Worm (Caenorhabditis elegans) whole organism, mixed stage, embryonic: ENCODE data around the gene srx-112.
A peak's percentile ranks its signal among the peaks of the same experiment; 100 is the strongest.

ENCODE experiments used
- M03D4.4 ChIP-seq: sonication (generic microtip); optimal IDR thresholded peaks from 2 replicates; lab custom pipeline; 2017; ENCODE audit warnings: mild to moderate bottlenecking, missing genetic modification characterization, missing compliant biosample characterization
- bed-3 ChIP-seq: fragments of 200-800 bp; sonication (Bioruptor generic); optimal IDR thresholded peaks from 3 replicates; lab custom pipeline; 2018; ENCODE audit warnings: mild to moderate bottlenecking, missing genetic modification characterization, moderate library complexity, missing compliant biosample characterization
- blmp-1 ChIP-seq: fragments of 150-350 bp; optimal IDR thresholded peaks from 2 replicates; lab custom pipeline; 2014; ENCODE audit warnings: missing biosample characterization, missing genetic modification characterization
- ceh-39 ChIP-seq: fragments of 150-350 bp; optimal IDR thresholded peaks from 2 replicates; lab custom pipeline; 2014; ENCODE audit warnings: missing biosample characterization, missing genetic modification characterization
- ceh-83 ChIP-seq: fragments of 200-800 bp; sonication (Bioruptor generic); optimal IDR thresholded peaks from 2 replicates; lab custom pipeline; 2018; ENCODE audit warnings: mild to moderate bottlenecking, missing genetic modification characterization, missing compliant biosample characterization
- ces-1 ChIP-seq: fragments of 150-350 bp; optimal IDR thresholded peaks from 2 replicates; lab custom pipeline; 2014; ENCODE audit warnings: missing biosample characterization, missing genetic modification reagents, missing genetic modification characterization
- cnd-1 ChIP-seq: fragments of 200-800 bp; sonication (Bioruptor generic); optimal IDR thresholded peaks from 2 replicates; lab custom pipeline; 2018; ENCODE audit warnings: mild to moderate bottlenecking, missing genetic modification characterization, missing compliant biosample characterization
- drap-1 ChIP-seq: fragments of 200-800 bp; sonication (Bioruptor generic); optimal IDR thresholded peaks from 3 replicates; lab custom pipeline; 2018; ENCODE audit warnings: mild to moderate bottlenecking, missing genetic modification characterization, missing compliant biosample characterization
- elt-1 ChIP-seq: sonication (generic microtip); optimal IDR thresholded peaks from 2 replicates; lab custom pipeline; 2017; ENCODE audit warnings: missing genetic modification characterization, mild to moderate bottlenecking, missing compliant biosample characterization, antibody characterized with exemption, moderate library complexity, borderline replicate concordance; ENCODE audit not compliant: insufficient read depth
- elt-3 ChIP-seq: fragments of 150-350 bp; optimal IDR thresholded peaks from 2 replicates; lab custom pipeline; 2014; ENCODE audit warnings: missing biosample characterization, missing genetic modification characterization
- flh-1 ChIP-seq: fragments of 200-800 bp; sonication (Bioruptor generic); optimal IDR thresholded peaks from 2 replicates; lab custom pipeline; 2018; ENCODE audit warnings: mild to moderate bottlenecking, missing genetic modification characterization, moderate library complexity, missing compliant biosample characterization
- ham-2 ChIP-seq: fragments of 200-800 bp; sonication (Bioruptor generic); optimal IDR thresholded peaks from 2 replicates; lab custom pipeline; 2018; ENCODE audit warnings: mild to moderate bottlenecking, missing genetic modification characterization, missing compliant biosample characterization
- hlh-1 ChIP-seq: fragments of 150-350 bp; optimal IDR thresholded peaks from 2 replicates; lab custom pipeline; 2014; ENCODE audit warnings: missing biosample characterization, missing genetic modification reagents, missing genetic modification characterization
- lin-13 ChIP-seq: fragments of 150-350 bp; optimal IDR thresholded peaks from 2 replicates; lab custom pipeline; 2014; ENCODE audit warnings: missing biosample characterization, missing genetic modification characterization
- lin-32 ChIP-seq: fragments of 200-800 bp; sonication (Bioruptor generic); optimal IDR thresholded peaks from 2 replicates; lab custom pipeline; 2018; ENCODE audit warnings: mild to moderate bottlenecking, missing genetic modification characterization, missing compliant biosample characterization
- mab-5 ChIP-seq: fragments of 150-350 bp; optimal IDR thresholded peaks from 2 replicates; lab custom pipeline; 2014; ENCODE audit warnings: missing biosample characterization, missing genetic modification characterization
- mep-1 ChIP-seq: fragments of 150-350 bp; optimal IDR thresholded peaks from 2 replicates; lab custom pipeline; 2017; ENCODE audit warnings: missing biosample characterization, missing genetic modification reagents, missing genetic modification characterization, inconsistent platforms
- mls-2 ChIP-seq: sonication (generic microtip); optimal IDR thresholded peaks from 2 replicates; lab custom pipeline; 2016; ENCODE audit warnings: mild to moderate bottlenecking, missing genetic modification characterization, moderate library complexity, missing compliant biosample characterization
- nhr-12 ChIP-seq: fragments of 150-350 bp; optimal IDR thresholded peaks from 2 replicates; lab custom pipeline; 2014; ENCODE audit warnings: missing biosample characterization, missing genetic modification characterization
- nhr-2 ChIP-seq: fragments of 150-350 bp; optimal IDR thresholded peaks from 2 replicates; lab custom pipeline; 2014; ENCODE audit warnings: missing biosample characterization, missing genetic modification characterization
- nhr-237 ChIP-seq: fragments of 150-350 bp; optimal IDR thresholded peaks from 2 replicates; lab custom pipeline; 2014; ENCODE audit warnings: missing biosample characterization, missing genetic modification characterization
- nhr-28 ChIP-seq: fragments of 150-350 bp; optimal IDR thresholded peaks from 2 replicates; lab custom pipeline; 2014; ENCODE audit warnings: missing biosample characterization, missing genetic modification characterization
- nhr-76 ChIP-seq: sonication (generic microtip); optimal IDR thresholded peaks from 2 replicates; lab custom pipeline; 2017; ENCODE audit warnings: missing biosample characterization, missing genetic modification characterization
- pha-4 ChIP-seq: fragments of 150-350 bp; optimal IDR thresholded peaks from 2 replicates; lab custom pipeline; 2018; ENCODE audit warnings: missing biosample characterization, missing genetic modification reagents, missing genetic modification characterization
- sem-2 ChIP-seq: fragments of 200-800 bp; sonication (Bioruptor generic); optimal IDR thresholded peaks from 2 replicates; lab custom pipeline; 2018; ENCODE audit warnings: mild to moderate bottlenecking, missing genetic modification characterization, missing compliant biosample characterization
- snpc-4 ChIP-seq: fragments of 150-350 bp; optimal IDR thresholded peaks from 2 replicates; lab custom pipeline; 2014; ENCODE audit warnings: missing biosample characterization, missing genetic modification characterization
- sptf-1 ChIP-seq: sonication (generic microtip); optimal IDR thresholded peaks from 2 replicates; lab custom pipeline; 2017; ENCODE audit warnings: mild to moderate bottlenecking, missing genetic modification characterization, moderate library complexity, missing compliant biosample characterization
- tbx-8 ChIP-seq: fragments of 200-800 bp; sonication (Bioruptor generic); optimal IDR thresholded peaks from 2 replicates; lab custom pipeline; 2018; ENCODE audit warnings: mild to moderate bottlenecking, missing genetic modification characterization, moderate library complexity, missing compliant biosample characterization
- unc-120 ChIP-seq: sonication (generic microtip); optimal IDR thresholded peaks from 2 replicates; lab custom pipeline; 2017; ENCODE audit warnings: missing genetic modification characterization, missing compliant biosample characterization; ENCODE audit not compliant: poor library complexity, severe bottlenecking
- unc-39 ChIP-seq: fragments of 150-350 bp; optimal IDR thresholded peaks from 2 replicates; lab custom pipeline; 2014; ENCODE audit warnings: missing biosample characterization, missing genetic modification characterization
- unc-62 ChIP-seq: fragments of 150-350 bp; optimal IDR thresholded peaks from 2 replicates; lab custom pipeline; 2014; ENCODE audit warnings: missing biosample characterization, missing genetic modification reagents, missing genetic modification characterization
- ztf-11 ChIP-seq: fragments of 150-350 bp; optimal IDR thresholded peaks from 2 replicates; lab custom pipeline; 2014; ENCODE audit warnings: missing biosample characterization, missing genetic modification characterization

srx-112 gene

DNA sequence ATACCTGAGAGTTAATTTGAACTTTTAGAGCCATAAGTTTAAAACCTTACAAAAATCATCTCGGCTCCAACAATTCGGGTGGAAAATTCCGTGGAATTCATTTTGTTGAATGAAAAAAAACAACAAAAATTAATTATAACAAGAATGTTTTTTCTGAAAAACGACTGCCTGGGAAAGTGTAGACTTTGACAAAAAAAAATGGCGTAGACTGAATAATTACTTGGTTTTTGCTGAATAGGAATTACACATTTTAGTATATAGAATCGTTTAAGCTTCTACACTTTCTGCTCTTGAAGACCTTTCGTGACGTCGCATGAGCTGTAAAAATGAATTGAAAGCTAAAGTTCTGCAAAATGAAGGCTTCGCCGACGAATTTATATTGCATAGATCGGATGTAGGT, at the start of gene srx-112:
TSS of gene srx-112 (minus strand) at position 101 of the 400 bp plus-strand sequence.
- TF ChIP-seq ztf-11 (no peak), drap-1 (no peak), mab-5 (tag; lab: Kevin White, UChicago) (no peak), hlh-1 (tag; lab: Kevin White, UChicago) (no peak), lin-13 (tag; lab: Kevin White, UChicago) (no peak), flh-1 (GFP tag; lab: Kevin White, UChicago) (no peak), elt-3 (tag; lab: Kevin White, UChicago) (no peak), cnd-1 (tag; lab: Kevin White, UChicago) (no peak), pha-4 (tag; lab: Kevin White, UChicago) (no peak), nhr-28 (tag; lab: Kevin White, UChicago) (no peak), sptf-1 (tag; lab: Kevin White, UChicago) (no peak), snpc-4 (tag; lab: Kevin White, UChicago) (no peak), ceh-83 (no peak), tbx-8 (GFP tag; lab: Kevin White, UChicago) (no peak), ceh-39 (tag; lab: Kevin White, UChicago) (no peak), mep-1 (no peak), M03D4.4 (tag; lab: Kevin White, UChicago) (no peak), nhr-237 (tag; lab: Kevin White, UChicago) (no peak), nhr-76 (tag; lab: Kevin White, UChicago) (no peak)

ce11 chrII:3811816-3812332, 47.5 kb upstream of the srx-112 start, which contains the start of gene lido-15:
Gene lido-15 (plus strand): TSS chrII:3812282.
- TF ChIP-seq nhr-12 (no peak), drap-1 (no peak), bed-3 (GFP tag; lab: Kevin White, UChicago) (no peak), ceh-83 (no peak), nhr-2 (no peak), cnd-1 (tag; lab: Kevin White, UChicago) (no peak), blmp-1 (tag; lab: Kevin White, UChicago) (no peak), tbx-8 (GFP tag; lab: Kevin White, UChicago) (no peak), ces-1 (GFP tag; lab: Kevin White, UChicago) (no peak), pha-4 (tag; lab: Kevin White, UChicago) (no peak), mab-5 (tag; lab: Kevin White, UChicago) (no peak), elt-1 (tag; lab: Kevin White, UChicago) (no peak), lin-32 (GFP tag; lab: Kevin White, UChicago) (no peak), ceh-39 (tag; lab: Kevin White, UChicago) (no peak), mls-2 (tag; lab: Kevin White, UChicago) (no peak), unc-120 (tag; lab: Kevin White, UChicago) (no peak)

DNA sequence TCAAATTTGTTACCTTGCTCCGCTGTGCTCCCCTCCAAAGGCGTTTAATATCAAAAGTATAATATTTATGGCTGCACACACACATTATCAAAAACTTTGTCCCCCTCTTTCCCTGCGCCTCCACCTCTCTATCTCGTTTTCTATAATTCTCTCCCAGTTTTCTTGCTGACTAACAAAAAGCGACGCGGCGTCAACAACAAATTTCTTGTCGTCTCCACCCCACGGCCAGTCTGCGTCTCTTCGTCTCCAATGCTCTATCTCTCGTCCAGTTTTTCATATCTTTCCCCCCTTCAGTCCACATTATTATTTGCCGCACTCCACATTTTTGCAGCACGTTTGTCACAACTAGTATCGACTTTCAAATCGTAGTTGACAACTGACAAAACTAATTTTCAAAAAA, 46.2 kb upstream of the srx-112 start:
- TF ChIP-seq pha-4 (tag; lab: Kevin White, UChicago) (peak; percentile 17), ces-1 (GFP tag; lab: Kevin White, UChicago) (peak; percentile 7), nhr-28 (tag; lab: Kevin White, UChicago) (no peak), unc-62 (GFP tag; lab: Kevin White, UChicago) (peak; percentile 38)

ce11 chrII:3808643-3809042, 44.3 kb upstream of the srx-112 start:
- TF ChIP-seq unc-39 (tag; lab: Kevin White, UChicago) (no peak), pha-4 (tag; lab: Kevin White, UChicago) (no peak), elt-3 (tag; lab: Kevin White, UChicago) (no peak), ham-2 (no peak), lin-13 (tag; lab: Kevin White, UChicago) (no peak), sptf-1 (tag; lab: Kevin White, UChicago) (no peak), nhr-76 (tag; lab: Kevin White, UChicago) (no peak), mls-2 (tag; lab: Kevin White, UChicago) (no peak), unc-62 (GFP tag; lab: Kevin White, UChicago) (no peak), lin-32 (GFP tag; lab: Kevin White, UChicago) (no peak), blmp-1 (tag; lab: Kevin White, UChicago) (no peak), mep-1 (no peak), nhr-28 (tag; lab: Kevin White, UChicago) (no peak), M03D4.4 (tag; lab: Kevin White, UChicago) (no peak), tbx-8 (GFP tag; lab: Kevin White, UChicago) (no peak), ztf-11 (no peak), sem-2 (no peak), elt-1 (tag; lab: Kevin White, UChicago) (no peak)
